Fruit fly (Drosophila melanogaster) whole organism: ENCODE measurements around the gene CG32195.

Experiments used
- EcR ChIP-seq, 2 experiments: fragments of >200 bp; optimal IDR thresholded peaks; 2 replicates each; lab custom pipeline; 2017; ENCODE audit warnings: missing biosample characterization in 2 of 2, missing genetic modification characterization in 2 of 2, missing genetic modification reagents in 2 of 2
- pan ChIP-seq: fragments of >200 bp; optimal IDR thresholded peaks from 2 replicates; lab custom pipeline; 2017
- usp ChIP-seq: fragments of >200 bp; optimal IDR thresholded peaks from 2 replicates; lab custom pipeline; 2017; ENCODE audit warnings: missing biosample characterization, missing genetic modification characterization, mixed read lengths

DNA sequence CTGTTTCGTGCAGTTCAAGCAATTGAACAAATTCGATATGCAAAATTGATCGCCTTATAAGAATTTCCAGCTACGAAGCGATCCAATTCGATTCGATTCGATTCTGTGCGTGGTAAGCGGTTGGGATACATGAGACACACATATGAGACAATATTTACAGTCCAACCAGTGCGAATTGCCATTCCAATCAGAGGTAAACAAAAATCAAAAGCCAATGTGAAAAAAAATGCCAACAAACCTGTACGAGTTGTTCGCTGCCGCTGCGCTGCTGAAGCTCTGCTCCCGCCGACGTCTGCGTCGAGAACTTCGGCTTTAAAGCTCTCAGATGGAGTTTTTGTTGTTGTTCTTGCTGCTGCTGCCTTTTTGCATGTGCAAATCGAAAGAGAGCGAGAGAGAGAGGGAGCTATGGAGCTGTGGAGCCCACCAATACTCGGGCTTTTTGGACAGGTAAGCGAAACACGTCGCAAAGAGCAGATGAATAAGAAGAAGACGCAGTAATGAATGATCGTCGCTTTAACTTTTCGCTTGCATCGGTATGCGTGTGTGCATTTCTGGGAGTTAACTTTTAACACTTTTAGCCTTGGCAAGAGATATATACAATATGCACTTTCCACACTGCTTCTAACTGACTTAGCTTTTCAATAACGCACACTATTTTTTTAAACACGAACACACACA, 7.3 kb upstream of the CG32195 start:
- TF ChIP-seq pan (lab: Kevin White, UChicago) (no peak), EcR (GFP tag; optimal IDR thresholded peaks at IDR 0.05; lab: Kevin White, UChicago) (no peak), usp (GFP tag; lab: Kevin White, UChicago) (no peak)
